Fruit fly (Drosophila melanogaster) whole organism, embryonic: ENCODE data around the gene CG34107.

Experiments
- Adf1 ChIP-seq: fragments of 200-800 bp; sonication (Bioruptor generic); IDR thresholded peaks from 2 replicates; pipeline ENCODE4 v1.3.6; 2022; ENCODE audit warnings: missing biosample characterization, missing genetic modification characterization
- Bteb2 ChIP-seq: fragments of 200-800 bp; sonication (Bioruptor generic); optimal IDR thresholded peaks from 2 replicates; lab custom pipeline; 2016; ENCODE audit warnings: missing biosample characterization, missing genetic modification characterization
- CG10147 ChIP-seq: fragments of 200-800 bp; sonication (Bioruptor generic); optimal IDR thresholded peaks from 2 replicates; lab custom pipeline; 2019; ENCODE audit warnings: missing biosample characterization, mild to moderate bottlenecking, missing genetic modification characterization, moderate library complexity
- CG10209 ChIP-seq: fragments of 200-800 bp; sonication (Bioruptor generic); optimal IDR thresholded peaks from 3 replicates; lab custom pipeline; 2017; ENCODE audit warnings: missing biosample characterization, mild to moderate bottlenecking, missing genetic modification characterization, missing genetic modification reagents
- CG11247 ChIP-seq: fragments of 200-800 bp; sonication (Bioruptor generic); IDR thresholded peaks from 2 replicates; pipeline ENCODE4 v1.3.6; 2022; ENCODE audit warnings: missing biosample characterization, missing genetic modification characterization
- CG12071 ChIP-seq: fragments of 200-800 bp; sonication (Bioruptor generic); optimal IDR thresholded peaks from 3 replicates; lab custom pipeline; 2018; ENCODE audit warnings: missing biosample characterization, mild to moderate bottlenecking, missing genetic modification characterization
- CG12155 ChIP-seq: fragments of 200-800 bp; sonication (Bioruptor generic); optimal IDR thresholded peaks from 3 replicates; lab custom pipeline; 2016; ENCODE audit warnings: missing biosample characterization, missing genetic modification characterization
- CG12219 ChIP-seq: fragments of 200-800 bp; sonication (Bioruptor generic); optimal IDR thresholded peaks from 3 replicates; lab custom pipeline; 2018; ENCODE audit warnings: missing biosample characterization, mild to moderate bottlenecking, missing genetic modification characterization
- CG13624 ChIP-seq: fragments of 200-800 bp; sonication (Bioruptor generic); optimal IDR thresholded peaks from 2 replicates; lab custom pipeline; 2016; ENCODE audit warnings: missing biosample characterization, missing genetic modification characterization
- CG14050 ChIP-seq: fragments of 200-800 bp; sonication (Bioruptor generic); IDR thresholded peaks from 3 replicates; pipeline ENCODE4 v1.3.6; 2022; ENCODE audit warnings: missing biosample characterization, missing genetic modification characterization
- CG15073 ChIP-seq: fragments of 200-800 bp; sonication (Bioruptor generic); optimal IDR thresholded peaks from 2 replicates; lab custom pipeline; 2016; ENCODE audit warnings: missing biosample characterization, missing genetic modification characterization
- CG17328 ChIP-seq: fragments of 200-800 bp; sonication (Bioruptor generic); IDR thresholded peaks from 2 replicates; pipeline ENCODE4 v1.3.6; 2022; ENCODE audit warnings: missing biosample characterization, missing genetic modification characterization
- CG17385 ChIP-seq: fragments of 200-800 bp; sonication (Bioruptor generic); optimal IDR thresholded peaks from 3 replicates; lab custom pipeline; 2018; ENCODE audit warnings: missing biosample characterization, mild to moderate bottlenecking, missing genetic modification characterization
- CG2202 ChIP-seq: fragments of 200-800 bp; sonication (Bioruptor generic); optimal IDR thresholded peaks from 2 replicates; lab custom pipeline; 2018; ENCODE audit warnings: missing biosample characterization, mild to moderate bottlenecking, missing genetic modification characterization
- CG2875 ChIP-seq: fragments of 200-800 bp; sonication (Bioruptor generic); optimal IDR thresholded peaks from 2 replicates; lab custom pipeline; 2017; ENCODE audit warnings: missing biosample characterization, mild to moderate bottlenecking, missing genetic modification characterization, missing genetic modification reagents
- CG2889 ChIP-seq: fragments of 200-800 bp; sonication (Bioruptor generic); IDR thresholded peaks from 3 replicates; pipeline ENCODE4 v1.3.6; 2022; ENCODE audit warnings: missing biosample characterization, missing genetic modification characterization
- CG3838 ChIP-seq: fragments of 200-800 bp; sonication (Bioruptor generic); optimal IDR thresholded peaks from 3 replicates; lab custom pipeline; 2016; ENCODE audit warnings: missing biosample characterization, missing genetic modification characterization
- CG3847 ChIP-seq: fragments of 200-800 bp; sonication (Bioruptor generic); IDR thresholded peaks from 2 replicates; pipeline ENCODE4 v1.3.6; 2022; ENCODE audit warnings: missing biosample characterization, missing genetic modification characterization
- CG43689 ChIP-seq: fragments of 200-800 bp; sonication (Bioruptor generic); IDR thresholded peaks from 2 replicates; pipeline ENCODE4 v1.3.6; 2022; ENCODE audit warnings: missing biosample characterization, missing genetic modification characterization
- CG4404 ChIP-seq: fragments of 200-800 bp; sonication (Bioruptor generic); IDR thresholded peaks from 2 replicates; pipeline ENCODE4 v1.3.6; 2022; ENCODE audit warnings: missing biosample characterization, missing genetic modification characterization
- CG4707 ChIP-seq: fragments of 200-800 bp; sonication (Bioruptor generic); optimal IDR thresholded peaks from 2 replicates; lab custom pipeline; 2018; ENCODE audit warnings: missing biosample characterization, mild to moderate bottlenecking, missing genetic modification characterization, moderate library complexity
- CG4730 ChIP-seq: fragments of 200-800 bp; sonication (Bioruptor generic); IDR thresholded peaks from 2 replicates; pipeline ENCODE4 v1.3.6; 2022; ENCODE audit warnings: missing biosample characterization, missing genetic modification characterization
- CG5245 ChIP-seq: fragments of 200-800 bp; sonication (Bioruptor generic); optimal IDR thresholded peaks from 3 replicates; lab custom pipeline; 2016; ENCODE audit warnings: missing biosample characterization, missing genetic modification characterization
- CG6791 ChIP-seq: fragments of 200-800 bp; sonication (Bioruptor generic); IDR thresholded peaks from 3 replicates; pipeline ENCODE4 v1.3.6; 2022; ENCODE audit warnings: missing biosample characterization, missing genetic modification characterization; ENCODE audit not compliant: partially characterized antibody
- CG9215 ChIP-seq: fragments of 200-800 bp; sonication (Bioruptor generic); IDR thresholded peaks from 2 replicates; pipeline ENCODE4 v1.3.6; 2022; ENCODE audit warnings: missing biosample characterization, missing genetic modification characterization
- Dbx ChIP-seq: fragments of 200-800 bp; sonication (Bioruptor generic); IDR thresholded peaks from 3 replicates; pipeline ENCODE4 v1.3.6; 2022; ENCODE audit warnings: missing biosample characterization, missing genetic modification characterization
- Dek ChIP-seq: fragments of 200-800 bp; sonication (Bioruptor generic); optimal IDR thresholded peaks from 3 replicates; lab custom pipeline; 2019; ENCODE audit warnings: missing biosample characterization, mild to moderate bottlenecking, missing genetic modification characterization, moderate library complexity
- E2f1 ChIP-seq: fragments of 200-800 bp; sonication (Bioruptor generic); IDR thresholded peaks from 2 replicates; pipeline ENCODE4 v1.3.6; 2022; ENCODE audit warnings: missing biosample characterization, missing genetic modification characterization
- Eip74EF ChIP-seq, 2 experiments: fragments of 200-800 bp in 1 of 2; fragments of >200 bp in 1 of 2; sonication (Bioruptor generic) in 1 of 2; optimal IDR thresholded peaks; 2 replicates each; lab custom pipeline; 2017 to 2019; ENCODE audit warnings: missing biosample characterization in 2 of 2, missing genetic modification characterization in 2 of 2, mild to moderate bottlenecking in 1 of 2, moderate library complexity in 1 of 2
- Meics ChIP-seq: fragments of 200-800 bp; sonication (Bioruptor generic); optimal IDR thresholded peaks from 2 replicates; lab custom pipeline; 2017; ENCODE audit warnings: missing biosample characterization, mild to moderate bottlenecking, missing genetic modification characterization
- Nf-YA ChIP-seq: fragments of 200-800 bp; sonication (Bioruptor generic); IDR thresholded peaks from 2 replicates; pipeline ENCODE4 v1.3.6; 2022; ENCODE audit warnings: missing biosample characterization, missing genetic modification characterization
- Nf-YC ChIP-seq: fragments of 200-800 bp; optimal IDR thresholded peaks from 3 replicates; lab custom pipeline; 2019; ENCODE audit warnings: missing biosample characterization, mild to moderate bottlenecking, missing genetic modification characterization, moderate library complexity
- Ssrp ChIP-seq: fragments of 200-800 bp; sonication (Bioruptor generic); optimal IDR thresholded peaks from 2 replicates; lab custom pipeline; 2018; ENCODE audit warnings: missing biosample characterization, mild to moderate bottlenecking, missing genetic modification characterization, moderate library complexity
- Trl ChIP-seq, 3 experiments: fragments of >200 bp in 2 of 3; fragments of 200-800 bp in 1 of 3; sonication (Bioruptor generic) in 1 of 3; optimal IDR thresholded peaks; 2 replicates in 1 of 3; 3 replicates in 2 of 3; lab custom pipeline; 2016 to 2017; ENCODE audit warnings: missing biosample characterization in 1 of 3, missing genetic modification characterization in 1 of 3
- aop ChIP-seq: fragments of 200-800 bp; sonication (Bioruptor generic); IDR thresholded peaks from 2 replicates; pipeline ENCODE4 v1.3.6; 2022; ENCODE audit warnings: missing biosample characterization, missing genetic modification characterization
- ase ChIP-seq: fragments of 200-800 bp; sonication (Bioruptor generic); IDR thresholded peaks from 3 replicates; pipeline ENCODE4 v1.3.6; 2022; ENCODE audit warnings: missing biosample characterization, missing genetic modification characterization
- dmrt99B ChIP-seq: fragments of 200-800 bp; sonication (Bioruptor generic); optimal IDR thresholded peaks from 2 replicates; lab custom pipeline; 2018; ENCODE audit warnings: missing biosample characterization, mild to moderate bottlenecking, missing genetic modification characterization, moderate library complexity
- dysf ChIP-seq: fragments of 200-800 bp; sonication (Bioruptor generic); IDR thresholded peaks from 3 replicates; pipeline ENCODE4 v1.3.6; 2022; ENCODE audit warnings: missing biosample characterization, missing genetic modification characterization
- gce ChIP-seq: fragments of 200-800 bp; sonication (Bioruptor generic); IDR thresholded peaks from 3 replicates; pipeline ENCODE4 v1.3.6; 2022; ENCODE audit warnings: missing biosample characterization, missing genetic modification characterization
- grn ChIP-seq: fragments of 200-800 bp; sonication (Bioruptor generic); optimal IDR thresholded peaks from 3 replicates; lab custom pipeline; 2017; ENCODE audit warnings: missing biosample characterization, missing genetic modification characterization
- hb ChIP-seq: fragments of 200-800 bp; sonication (Bioruptor generic); IDR thresholded peaks from 3 replicates; pipeline ENCODE4 v1.3.6; 2022; ENCODE audit warnings: missing biosample characterization, missing genetic modification characterization; ENCODE audit not compliant: partially characterized antibody
- her ChIP-seq: fragments of 200-800 bp; sonication (Bioruptor generic); optimal IDR thresholded peaks from 2 replicates; lab custom pipeline; 2016; ENCODE audit warnings: missing biosample characterization, missing genetic modification characterization
- klu ChIP-seq: fragments of 200-800 bp; sonication (Bioruptor generic); IDR thresholded peaks from 2 replicates; pipeline ENCODE4 v1.3.6; 2022; ENCODE audit warnings: missing biosample characterization, missing genetic modification characterization
- lmd ChIP-seq: fragments of 200-800 bp; sonication (Bioruptor generic); IDR thresholded peaks from 2 replicates; pipeline ENCODE4 v1.3.6; 2022; ENCODE audit warnings: missing biosample characterization, missing genetic modification characterization
- onecut ChIP-seq: fragments of 200-800 bp; sonication (Bioruptor generic); IDR thresholded peaks from 2 replicates; pipeline ENCODE4 v1.3.6; 2022; ENCODE audit warnings: missing biosample characterization, missing genetic modification characterization
- row ChIP-seq: fragments of 200-800 bp; sonication (Bioruptor generic); IDR thresholded peaks from 3 replicates; pipeline ENCODE4 v1.3.6; 2022; ENCODE audit warnings: missing biosample characterization, missing genetic modification characterization
- tll ChIP-seq, 2 experiments: fragments of 200-800 bp in 1 of 2; fragments of >200 bp in 1 of 2; sonication (Bioruptor generic) in 1 of 2; optimal IDR thresholded peaks; 2 replicates each; lab custom pipeline; 2017 to 2019; ENCODE audit warnings: missing biosample characterization in 2 of 2, missing genetic modification characterization in 2 of 2, mild to moderate bottlenecking in 1 of 2, moderate library complexity in 1 of 2
- twi ChIP-seq: fragments of 200-800 bp; optimal IDR thresholded peaks from 2 replicates; lab custom pipeline; 2019; ENCODE audit warnings: missing biosample characterization, mild to moderate bottlenecking, missing genetic modification characterization, moderate library complexity
- yki ChIP-seq: fragments of >200 bp; optimal IDR thresholded peaks from 3 replicates; lab custom pipeline; 2018
- zf30C ChIP-seq: fragments of 200-800 bp; sonication (Bioruptor generic); optimal IDR thresholded peaks from 3 replicates; lab custom pipeline; 2018; ENCODE audit warnings: missing biosample characterization, mild to moderate bottlenecking, missing genetic modification characterization

The CG34107 gene

dm6 chr3R:10213430-10213829 lies 11.3 kb upstream of the CG34107 start (continued):
- TF ChIP-seq gce (GFP tag; lab: Robert Waterston, UW) (peak; percentile 67; the same call in 1 of the 3 replicates), CG6791 (GFP tag; lab: Robert Waterston, UW) (no peak), CG9215 (peak; percentile 39; the same call in 1 of the 2 replicates), CG3847 (GFP tag; lab: Robert Waterston, UW) (peak; percentile 55; the same call in 1 of the 2 replicates), Nf-YC (no peak), twi (peak; percentile 39), Nf-YA (peak; percentile 66; the same call in 1 of the 2 replicates), CG12071 (GFP tag; lab: Kevin White, UChicago) (peak; percentile 48), CG14050 (GFP tag; lab: Robert Waterston, UW) (peak; percentile 61; the same call in 2 of the 3 replicates), CG43689 (peak; percentile 57; the same call in 1 of the 2 replicates), CG4730 (GFP tag; lab: Robert Waterston, UW) (peak; percentile 69), CG5245 (GFP tag; lab: Kevin White, UChicago) (peak; percentile 36), Meics (peak; percentile 35), CG17328 (GFP tag; lab: Robert Waterston, UW) (peak; percentile 77), CG15073 (GFP tag; lab: Kevin White, UChicago) (no peak), CG2889 (GFP tag; lab: Robert Waterston, UW) (0 out of 3 replicates have a peak, but pooled peaks have one; percentile 57), CG4404 (GFP tag; lab: Robert Waterston, UW) (peak; percentile 37; the same call in 1 of the 2 replicates), CG13624 (no peak), aop (GFP tag; lab: Robert Waterston, UW) (no peak), dmrt99B (peak; percentile 89), ase (GFP tag; lab: Robert Waterston, UW) (peak; percentile 84), CG17385 (GFP tag; lab: Kevin White, UChicago) (peak; percentile 64), tll (GFP tag; optimal IDR thresholded peaks at IDR 0.05; lab: Kevin White, UChicago) (no peak), CG10209 (GFP tag; lab: Kevin White, UChicago) (peak; percentile 43), dysf (GFP tag; lab: Robert Waterston, UW) (peak; percentile 81), hb (GFP tag; lab: Robert Waterston, UW) (no peak), Dek (peak; percentile 43), CG10147 (GFP tag; lab: Kevin White, UChicago) (no peak), CG4707 (GFP tag; lab: Kevin White, UChicago) (peak; percentile 19), yki (no peak), CG12219 (GFP tag; lab: Kevin White, UChicago) (peak; percentile 49), lmd (GFP tag; lab: Robert Waterston, UW) (peak; percentile 84), grn (GFP tag; lab: Kevin White, UChicago) (no peak), CG2875 (GFP tag; lab: Kevin White, UChicago) (peak; percentile 60), CG2202 (tag; lab: Kevin White, UChicago) (no peak), onecut (GFP tag; lab: Robert Waterston, UW) (peak; percentile 47), Dbx (no peak), her (GFP tag; lab: Kevin White, UChicago) (no peak), Adf1 (GFP tag; lab: Robert Waterston, UW) (no peak), CG11247 (peak; percentile 47; the same call in 1 of the 2 replicates), Ssrp (tag; lab: Kevin White, UChicago) (peak; percentile 80), zf30C (no peak), row (GFP tag; lab: Robert Waterston, UW) (peak; percentile 79), E2f1 (peak; percentile 55; the same call in 1 of the 2 replicates), klu (GFP tag; lab: Robert Waterston, UW) (peak; percentile 50; the same call in 1 of the 2 replicates), Bteb2 (GFP tag; lab: Kevin White, UChicago) (no peak), Trl (optimal IDR thresholded peaks at IDR 0.05; lab: Kevin White, UChicago) (no peak), Trl (GFP tag; optimal IDR thresholded peaks at IDR 0.05; lab: Kevin White, UChicago) (no peak), CG12155 (GFP tag; lab: Kevin White, UChicago) (peak; percentile 10), Eip74EF (GFP tag; optimal IDR thresholded peaks at IDR 0.05; lab: Kevin White, UChicago) (peak in 1 of 2 experiments; percentile 42), CG3838 (GFP tag; lab: Kevin White, UChicago) (no peak)
